Worm (Caenorhabditis elegans) whole organism, L3 larva: Measurements from ENCODE around the gene rsp-6.

Experiments
- R02D3.7 ChIP-seq: fragments of 150-350 bp; optimal IDR thresholded peaks from 2 replicates; lab custom pipeline; 2014; ENCODE audit warnings: missing biosample characterization, missing genetic modification characterization
- ZK546.5 ChIP-seq: sonication (generic microtip); optimal IDR thresholded peaks from 2 replicates; lab custom pipeline; 2017; ENCODE audit warnings: missing biosample characterization, missing genetic modification characterization
- ama-1 ChIP-seq: fragments of 150-350 bp; optimal IDR thresholded peaks from 2 replicates; lab custom pipeline; 2018
- ceh-82 ChIP-seq: fragments of 150-350 bp; optimal IDR thresholded peaks from 2 replicates; lab custom pipeline; 2014; ENCODE audit warnings: missing biosample characterization, missing genetic modification characterization
- elt-1 ChIP-seq: fragments of 150-350 bp; optimal IDR thresholded peaks from 2 replicates; lab custom pipeline; 2014; ENCODE audit warnings: missing biosample characterization, missing genetic modification characterization
- elt-2 ChIP-seq: sonication (generic microtip); optimal IDR thresholded peaks from 2 replicates; lab custom pipeline; 2016; ENCODE audit warnings: missing genetic modification reagents, mild to moderate bottlenecking, missing genetic modification characterization, missing compliant biosample characterization
- fos-1 ChIP-seq: fragments of 150-350 bp; optimal IDR thresholded peaks from 2 replicates; lab custom pipeline; 2014; ENCODE audit warnings: missing biosample characterization, missing genetic modification characterization
- jun-1 ChIP-seq: fragments of 150-350 bp; optimal IDR thresholded peaks from 2 replicates; lab custom pipeline; 2014; ENCODE audit warnings: missing biosample characterization, missing genetic modification reagents, missing genetic modification characterization
- lin-15B ChIP-seq: fragments of 150-350 bp; optimal IDR thresholded peaks from 2 replicates; lab custom pipeline; 2014; ENCODE audit warnings: missing biosample characterization, missing genetic modification characterization
- nfya-1 ChIP-seq: sonication (generic microtip); optimal IDR thresholded peaks from 2 replicates; lab custom pipeline; 2017; ENCODE audit warnings: missing genetic modification characterization, mild to moderate bottlenecking, missing compliant biosample characterization, antibody characterized with exemption, moderate library complexity; ENCODE audit not compliant: insufficient read depth
- nhr-11 ChIP-seq: fragments of 150-350 bp; optimal IDR thresholded peaks from 2 replicates; lab custom pipeline; 2014; ENCODE audit warnings: missing biosample characterization, missing genetic modification characterization
- unc-39 ChIP-seq: sonication (generic microtip); optimal IDR thresholded peaks from 4 replicates; lab custom pipeline; 2017; ENCODE audit warnings: missing biosample characterization, missing genetic modification characterization
- ztf-4 ChIP-seq: fragments of 150-350 bp; optimal IDR thresholded peaks from 2 replicates; lab custom pipeline; 2014; ENCODE audit warnings: missing biosample characterization, missing genetic modification characterization

DNA sequence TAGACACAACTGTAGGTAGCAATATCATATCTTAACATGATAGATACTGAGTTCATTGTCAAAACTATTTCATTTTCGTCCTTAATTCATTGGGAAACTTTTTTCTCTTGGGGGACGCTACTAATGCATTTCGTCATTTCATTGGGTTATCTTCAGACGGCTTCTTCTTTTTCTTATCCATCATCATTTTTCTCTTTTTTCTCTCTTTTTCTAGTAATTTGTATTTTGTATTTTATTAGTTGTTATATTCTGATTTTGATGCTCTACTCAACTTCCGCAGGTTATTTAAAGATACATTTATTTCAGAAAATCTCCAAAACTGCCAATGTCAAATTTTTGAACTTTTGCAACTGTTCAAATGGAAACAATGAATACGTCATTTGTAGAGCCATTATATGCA lies 47.5 kb downstream of the rsp-6 start, which contains the start of gene npr-35:
- TF ChIP-seq lin-15B (no peak), fos-1 (tag; lab: Kevin White, UChicago) (no peak), ceh-82 (no peak), ZK546.5 (tag; lab: Kevin White, UChicago) (no peak), nhr-11 (tag; lab: Kevin White, UChicago) (no peak), jun-1 (tag; lab: Kevin White, UChicago) (no peak), ama-1 (lab: Kevin White, UChicago) (no peak), unc-39 (tag; lab: Kevin White, UChicago) (no peak), elt-2 (tag; lab: Kevin White, UChicago) (no peak), ztf-4 (no peak), nfya-1 (tag; lab: Kevin White, UChicago) (no peak), elt-1 (no peak), R02D3.7 (tag; lab: Kevin White, UChicago) (no peak)
